Fruit fly (Drosophila melanogaster) S2 (cell line): ENCODE data around the gene pum.

ENCODE experiments used
- CG8478 ChIP-seq: fragments of >200 bp; optimal IDR thresholded peaks from 2 replicates; lab custom pipeline; 2018
- CTCF ChIP-seq, 2 experiments: fragments of >200 bp; optimal IDR thresholded peaks; 2 replicates each; lab custom pipeline; 2018

dm6 chr3R:9138234-9138633 lies 99.2 kb downstream of the pum start:
- TF ChIP-seq CG8478 (lab: Kevin White, UChicago) (no peak), CTCF (optimal IDR thresholded peaks at IDR 0.05; lab: Kevin White, UChicago) (no peak)
